Fruit fly (Drosophila melanogaster): ENCODE data around the gene Dref.

Gene Dref

DNA sequence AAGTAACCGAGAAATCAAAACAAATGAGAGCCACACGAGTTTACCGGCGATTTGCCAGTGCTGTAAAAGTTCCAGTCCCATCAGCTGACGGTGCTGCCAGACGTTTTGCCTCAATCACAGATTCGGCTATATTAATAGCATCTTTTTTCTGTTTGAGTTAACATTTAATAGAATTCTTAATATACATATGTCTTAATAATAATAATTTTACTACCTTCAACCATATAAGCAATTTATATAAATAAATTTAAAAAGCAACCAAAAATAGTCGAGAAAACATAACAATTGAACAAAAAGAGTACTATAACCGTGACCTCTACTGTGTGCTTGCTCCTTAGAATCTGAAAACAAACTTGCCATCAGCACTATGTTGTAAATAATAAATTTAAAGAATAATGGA lies 12.9 kb downstream of the Dref start, which contains the start of the genes CG13126 and CG4709 (continued):
- peak; percentile 43 for TF ChIP-seq TFAM (GFP tag; optimal IDR thresholded peaks at IDR 0.05)
- 0 out of 2 replicates have a peak, but pooled peaks have one; percentile 30 for TF ChIP-seq CG17612 (GFP tag; IDR thresholded peaks at IDR 0.05)
- TF ChIP-seq jigr1 (GFP tag; IDR thresholded peaks at IDR 0.05) = peak; percentile 35; the same call in 1 of the 3 replicates
- peak; percentile 6 for TF ChIP-seq CG12236 (GFP tag; optimal IDR thresholded peaks at IDR 0.05)
- peak; percentile 29 for TF ChIP-seq NK7.1 (GFP tag; optimal IDR thresholded peaks at IDR 0.05)
- TF ChIP-seq crc (GFP tag; optimal IDR thresholded peaks at IDR 0.05) = no peak
- TF ChIP-seq CG8281 (tag; optimal IDR thresholded peaks at IDR 0.05) = peak; percentile 76
- no peak; the same call in 1 of the 2 replicates for TF ChIP-seq GATAe (GFP tag; conservative IDR thresholded peaks at IDR 0.05)
- TF ChIP-seq Spps (tag; optimal IDR thresholded peaks at IDR 0.05) = peak; percentile 95
- peak; percentile 84 for TF ChIP-seq sqz (GFP tag; optimal IDR thresholded peaks at IDR 0.05)
- TF ChIP-seq CG13624 (GFP tag; optimal IDR thresholded peaks at IDR 0.05) = peak; percentile 41
- TF ChIP-seq ro (GFP tag; IDR thresholded peaks at IDR 0.05) = peak; percentile 75
- no peak for TF ChIP-seq ato (GFP tag; IDR thresholded peaks at IDR 0.05; ENCODE audit: partially characterized antibody)
- TF ChIP-seq tap (tag; optimal IDR thresholded peaks at IDR 0.05) = peak; percentile 92
- TF ChIP-seq CG18764 (GFP tag; optimal IDR thresholded peaks at IDR 0.05) = peak; percentile 86
- TF ChIP-seq CG12071 (GFP tag; optimal IDR thresholded peaks at IDR 0.05) = peak; percentile 29
- TF ChIP-seq CG12219 (GFP tag; optimal IDR thresholded peaks at IDR 0.05) = peak; percentile 70
- no peak for TF ChIP-seq HLHmδ (GFP tag; optimal IDR thresholded peaks at IDR 0.05)
- TF ChIP-seq PHDP (tag; optimal IDR thresholded peaks at IDR 0.05) = peak; percentile 93
- peak; percentile 90 for TF ChIP-seq CG15601 (tag; optimal IDR thresholded peaks at IDR 0.05)
- peak; percentile 39 for TF ChIP-seq ac (GFP tag; optimal IDR thresholded peaks at IDR 0.05)
- TF ChIP-seq CG15479 (GFP tag; optimal IDR thresholded peaks at IDR 0.05) = no peak
- TF ChIP-seq toy (GFP tag; IDR thresholded peaks at IDR 0.05) = 0 out of 2 replicates have a peak, but pooled peaks have one; percentile 45
- TF ChIP-seq CG13287 (GFP tag; IDR thresholded peaks at IDR 0.05; ENCODE audit: partially characterized antibody) = no peak; the same call in 1 of the 2 replicates
- peak; percentile 84 for TF ChIP-seq BtbVII (GFP tag; optimal IDR thresholded peaks at IDR 0.05)
- TF ChIP-seq CG10274 (GFP tag; optimal IDR thresholded peaks at IDR 0.05) = peak; percentile 16
- TF ChIP-seq bowl (GFP tag; IDR thresholded peaks at IDR 0.05) = peak; percentile 49; the same call in 1 of the 2 replicates
- no peak for TF ChIP-seq z (GFP tag; IDR thresholded peaks at IDR 0.05)
- peak; percentile 15 for TF ChIP-seq Elba2 (GFP tag; optimal IDR thresholded peaks at IDR 0.05)
- TF ChIP-seq CG34224 (GFP tag; IDR thresholded peaks at IDR 0.05; ENCODE audit: partially characterized antibody) = no peak
- peak; percentile 53 for TF ChIP-seq Taf1 (GFP tag; IDR thresholded peaks at IDR 0.05)
- peak; percentile 27 for TF ChIP-seq mirr (GFP tag; optimal IDR thresholded peaks at IDR 0.05)
- peak; percentile 50; the same call in 1 of the 2 replicates for TF ChIP-seq Lim3 (GFP tag; IDR thresholded peaks at IDR 0.05)
- no peak for TF ChIP-seq jumu (GFP tag; optimal IDR thresholded peaks at IDR 0.05)
- TF ChIP-seq vnd (GFP tag; IDR thresholded peaks at IDR 0.05; ENCODE audit: partially characterized antibody) = no peak
- peak; percentile 91 for TF ChIP-seq Hmr (GFP tag; optimal IDR thresholded peaks at IDR 0.05)
- TF ChIP-seq CG12744 (GFP tag; optimal IDR thresholded peaks at IDR 0.05) = no peak
- peak; percentile 82 for TF ChIP-seq CG9437 (GFP tag; optimal IDR thresholded peaks at IDR 0.05)
- no peak for TF ChIP-seq CG6791 (GFP tag; IDR thresholded peaks at IDR 0.05; ENCODE audit: partially characterized antibody)
- TF ChIP-seq ase (GFP tag; IDR thresholded peaks at IDR 0.05) = peak; percentile 89
- TF ChIP-seq CG17385 (GFP tag; optimal IDR thresholded peaks at IDR 0.05) = peak; percentile 84
- TF ChIP-seq Max (GFP tag; optimal IDR thresholded peaks at IDR 0.05) = peak; percentile 92
- peak; percentile 64 for TF ChIP-seq psq (GFP tag; optimal IDR thresholded peaks at IDR 0.05)
- peak; percentile 79 for TF ChIP-seq CG31224 (GFP tag; IDR thresholded peaks at IDR 0.05)
- TF ChIP-seq nerfin-1 (tag; optimal IDR thresholded peaks at IDR 0.05) = peak; percentile 92
- TF ChIP-seq CG11398 (GFP tag; optimal IDR thresholded peaks at IDR 0.05) = no peak
- TF ChIP-seq CG15696 (tag; optimal IDR thresholded peaks at IDR 0.05) = peak; percentile 95
- TF ChIP-seq tio (GFP tag; optimal IDR thresholded peaks at IDR 0.05) = peak; percentile 78
- TF ChIP-seq Vsx1 (GFP tag; optimal IDR thresholded peaks at IDR 0.05) = peak; percentile 86
- TF ChIP-seq sug (tag; optimal IDR thresholded peaks at IDR 0.05) = peak; percentile 83

Measured in whole organism, embryonic.